Fruit fly (Drosophila melanogaster): ENCODE measurements around the gene CG32192.
A peak's percentile ranks its signal among the peaks of the same experiment; 100 is the strongest.

DNA sequence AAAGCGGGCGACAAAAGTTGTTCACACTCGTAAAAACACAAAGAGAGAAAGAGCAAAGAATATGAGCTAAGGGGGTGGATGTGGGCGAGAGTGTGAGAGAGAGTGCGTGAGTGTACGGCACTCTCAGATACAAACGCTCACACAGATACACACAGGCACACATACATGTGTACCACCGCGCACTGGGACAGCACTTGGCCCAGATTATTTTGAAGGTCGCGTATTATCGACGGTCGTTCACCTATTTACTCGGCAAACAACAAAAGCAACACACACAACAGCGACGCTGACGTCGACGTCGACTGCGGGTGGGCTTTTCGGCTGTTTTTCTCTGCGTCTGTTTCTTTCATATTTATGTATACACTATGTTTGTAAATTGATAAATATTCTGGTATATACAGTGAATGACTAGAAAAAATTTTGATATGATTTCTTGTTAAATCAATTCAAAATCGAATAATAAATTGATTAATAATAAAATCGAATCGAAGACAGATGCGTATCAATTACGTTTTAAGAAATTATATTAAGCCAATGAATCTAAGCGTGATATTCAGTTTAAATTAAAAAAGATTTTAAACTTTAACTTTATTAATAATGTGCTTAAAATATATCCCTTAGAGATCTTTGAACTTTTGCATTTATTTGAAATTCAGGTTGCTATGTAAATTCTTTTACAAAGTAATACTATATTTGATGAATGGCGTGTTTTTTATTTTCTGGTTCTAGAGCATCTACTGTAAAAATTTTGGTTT lies 10.4 kb upstream of the CG32192 start:
- TF ChIP-seq CG8478 (optimal IDR thresholded peaks at IDR 0.05) (no peak), psq (optimal IDR thresholded peaks at IDR 0.05) (no peak), pan (optimal IDR thresholded peaks at IDR 0.05) (no peak), usp (GFP tag; optimal IDR thresholded peaks at IDR 0.05) (no peak), Dll (optimal IDR thresholded peaks at IDR 0.05) (no peak), EcR (GFP tag; optimal IDR thresholded peaks at IDR 0.05) (peak; percentile 71 to 78)

Measured in whole organism.